Worm (Caenorhabditis elegans) whole organism, L1 larva: ENCODE data around the gene C48B4.13.

Experiments used
- blmp-1 ChIP-seq: fragments of 150-350 bp; optimal IDR thresholded peaks from 2 replicates; lab custom pipeline; 2014; ENCODE audit warnings: missing biosample characterization, missing genetic modification characterization
- egl-27 ChIP-seq, 2 experiments: fragments of 150-350 bp in 1 of 2; sonication (generic microtip); optimal IDR thresholded peaks; 3 replicates each; lab custom pipeline; 2017 to 2018; ENCODE audit warnings: missing biosample characterization in 2 of 2, missing genetic modification characterization in 2 of 2, missing genetic modification reagents in 2 of 2
- lin-39 ChIP-seq: fragments of 150-350 bp; optimal IDR thresholded peaks from 2 replicates; lab custom pipeline; 2014; ENCODE audit warnings: missing biosample characterization, missing genetic modification reagents, missing genetic modification characterization
- nhr-28 ChIP-seq: fragments of 150-350 bp; optimal IDR thresholded peaks from 2 replicates; lab custom pipeline; 2014; ENCODE audit warnings: missing biosample characterization, missing genetic modification characterization

ce11 chrIII:9600645-9601044 lies 32.1 kb downstream of the C48B4.13 start, which contains the start of gene F58A4.2:
- TF ChIP-seq blmp-1 (tag; lab: Kevin White, UChicago) = no peak
- TF ChIP-seq lin-39 (tag; lab: Kevin White, UChicago) = no peak
- TF ChIP-seq egl-27 (tag; optimal IDR thresholded peaks at IDR 0.05; lab: Kevin White, UChicago) = no peak
- TF ChIP-seq nhr-28 (tag; lab: Kevin White, UChicago) = no peak
